Worm (Caenorhabditis elegans) whole organism, L2 larva: Measurements from ENCODE around the gene T05B4.13.

ENCODE experiments used
- C34F6.9 ChIP-seq: fragments of 150-350 bp; optimal IDR thresholded peaks from 2 replicates; lab custom pipeline; 2014; ENCODE audit warnings: missing biosample characterization, missing genetic modification characterization
- F13H6.1 ChIP-seq: sonication (generic microtip); optimal IDR thresholded peaks from 2 replicates; lab custom pipeline; 2016; ENCODE audit warnings: missing genetic modification characterization, missing compliant biosample characterization
- aly-2 ChIP-seq: fragments of 150-350 bp; optimal IDR thresholded peaks from 2 replicates; lab custom pipeline; 2014; ENCODE audit warnings: missing biosample characterization, missing genetic modification characterization
- ama-1 ChIP-seq: fragments of 150-350 bp; optimal IDR thresholded peaks from 2 replicates; lab custom pipeline; 2018; ENCODE audit warnings: inconsistent platforms
- blmp-1 ChIP-seq: sonication (generic microtip); optimal IDR thresholded peaks from 2 replicates; lab custom pipeline; 2017; ENCODE audit warnings: missing genetic modification characterization, mild to moderate bottlenecking, missing compliant biosample characterization, antibody characterized with exemption, moderate library complexity; ENCODE audit not compliant: insufficient read depth
- ceh-16 ChIP-seq: fragments of 150-350 bp; optimal IDR thresholded peaks from 2 replicates; lab custom pipeline; 2014; ENCODE audit warnings: missing biosample characterization, missing genetic modification characterization
- ceh-82 ChIP-seq: fragments of 150-350 bp; optimal IDR thresholded peaks from 2 replicates; lab custom pipeline; 2014; ENCODE audit warnings: missing biosample characterization, missing genetic modification characterization
- crh-2 ChIP-seq: sonication (generic microtip); optimal IDR thresholded peaks from 2 replicates; lab custom pipeline; 2017; ENCODE audit warnings: missing biosample characterization, missing genetic modification characterization
- dmd-4 ChIP-seq: sonication (generic microtip); optimal IDR thresholded peaks from 2 replicates; lab custom pipeline; 2017; ENCODE audit warnings: missing biosample characterization, missing genetic modification characterization
- egl-27 ChIP-seq: sonication (generic microtip); optimal IDR thresholded peaks from 3 replicates; lab custom pipeline; 2017; ENCODE audit warnings: missing biosample characterization, missing genetic modification reagents, missing genetic modification characterization
- elt-1 ChIP-seq: fragments of 150-350 bp; optimal IDR thresholded peaks from 2 replicates; lab custom pipeline; 2014; ENCODE audit warnings: missing biosample characterization, missing genetic modification characterization
- elt-3 ChIP-seq: sonication (generic microtip); optimal IDR thresholded peaks from 2 replicates; lab custom pipeline; 2017; ENCODE audit warnings: missing biosample characterization, missing genetic modification characterization
- lin-11 ChIP-seq: fragments of 150-350 bp; sonication (generic microtip); optimal IDR thresholded peaks from 2 replicates; lab custom pipeline; 2014; ENCODE audit warnings: missing biosample characterization, missing genetic modification characterization, inconsistent platforms, mixed read lengths
- lin-13 ChIP-seq: fragments of 150-350 bp; optimal IDR thresholded peaks from 2 replicates; lab custom pipeline; 2014; ENCODE audit warnings: missing biosample characterization, missing genetic modification reagents, missing genetic modification characterization
- lsy-2 ChIP-seq, 2 experiments: fragments of 150-350 bp in 1 of 2; sonication (generic microtip) in 1 of 2; optimal IDR thresholded peaks; 2 replicates each; lab custom pipeline; 2014 to 2017; ENCODE audit warnings: missing biosample characterization in 2 of 2, missing genetic modification characterization in 2 of 2
- mab-5 ChIP-seq: fragments of 150-350 bp; optimal IDR thresholded peaks from 2 replicates; lab custom pipeline; 2014; ENCODE audit warnings: missing biosample characterization, missing genetic modification characterization
- mbf-1 ChIP-seq: sonication (generic microtip); optimal IDR thresholded peaks from 2 replicates; lab custom pipeline; 2017; ENCODE audit warnings: missing biosample characterization, missing genetic modification characterization
- mdl-1 ChIP-seq, 2 experiments: fragments of 150-350 bp in 1 of 2; sonication (generic microtip) in 1 of 2; optimal IDR thresholded peaks; 2 replicates each; lab custom pipeline; 2017; ENCODE audit warnings: missing biosample characterization in 2 of 2, missing genetic modification characterization in 2 of 2
- nhr-10 ChIP-seq: sonication (generic microtip); optimal IDR thresholded peaks from 2 replicates; lab custom pipeline; 2017; ENCODE audit warnings: missing biosample characterization, missing genetic modification characterization
- nhr-11 ChIP-seq: fragments of 150-350 bp; optimal IDR thresholded peaks from 2 replicates; lab custom pipeline; 2014; ENCODE audit warnings: missing biosample characterization, missing genetic modification characterization
- nhr-12 ChIP-seq: fragments of 150-350 bp; optimal IDR thresholded peaks from 2 replicates; lab custom pipeline; 2014; ENCODE audit warnings: missing biosample characterization, missing genetic modification characterization
- nhr-129 ChIP-seq: fragments of 150-350 bp; optimal IDR thresholded peaks from 2 replicates; lab custom pipeline; 2014; ENCODE audit warnings: missing biosample characterization, missing genetic modification characterization
- nhr-21 ChIP-seq: fragments of 150-350 bp; optimal IDR thresholded peaks from 2 replicates; lab custom pipeline; 2014; ENCODE audit warnings: missing biosample characterization, missing genetic modification characterization
- nhr-23 ChIP-seq: fragments of 150-350 bp; optimal IDR thresholded peaks from 2 replicates; lab custom pipeline; 2014; ENCODE audit warnings: missing biosample characterization, missing genetic modification reagents, missing genetic modification characterization
- nhr-237 ChIP-seq: fragments of 150-350 bp; optimal IDR thresholded peaks from 2 replicates; lab custom pipeline; 2014; ENCODE audit warnings: missing biosample characterization, missing genetic modification characterization
- nhr-25 ChIP-seq: fragments of 150-350 bp; sonication (generic microtip); optimal IDR thresholded peaks from 3 replicates; lab custom pipeline; 2014; ENCODE audit warnings: missing biosample characterization, missing genetic modification characterization
- nhr-6 ChIP-seq: fragments of 150-350 bp; optimal IDR thresholded peaks from 2 replicates; lab custom pipeline; 2014; ENCODE audit warnings: missing biosample characterization, missing genetic modification characterization
- sem-4 ChIP-seq: fragments of 150-350 bp; optimal IDR thresholded peaks from 2 replicates; lab custom pipeline; 2014; ENCODE audit warnings: missing biosample characterization, missing genetic modification reagents, missing genetic modification characterization
- skn-1 ChIP-seq: sonication (generic microtip); optimal IDR thresholded peaks from 2 replicates; lab custom pipeline; 2017; ENCODE audit warnings: missing biosample characterization, missing genetic modification characterization
- sma-3 ChIP-seq: sonication (generic microtip); optimal IDR thresholded peaks from 2 replicates; lab custom pipeline; 2016; ENCODE audit warnings: missing genetic modification reagents, missing genetic modification characterization, missing compliant biosample characterization
- sma-9 ChIP-seq, 2 experiments: fragments of 150-350 bp in 1 of 2; sonication (generic microtip) in 1 of 2; optimal IDR thresholded peaks; 2 replicates each; lab custom pipeline; 2014 to 2016; ENCODE audit warnings: missing genetic modification characterization in 2 of 2, mild to moderate bottlenecking in 1 of 2, missing biosample characterization in 1 of 2, missing compliant biosample characterization in 1 of 2, missing genetic modification reagents in 1 of 2, moderate library complexity in 1 of 2
- snpc-4 ChIP-seq: fragments of 150-350 bp; optimal IDR thresholded peaks from 2 replicates; lab custom pipeline; 2014; ENCODE audit warnings: missing biosample characterization, missing genetic modification characterization
- unc-39 ChIP-seq: fragments of 150-350 bp; optimal IDR thresholded peaks from 2 replicates; lab custom pipeline; 2014; ENCODE audit warnings: missing biosample characterization, missing genetic modification characterization
- unc-62 ChIP-seq: fragments of 150-350 bp; optimal IDR thresholded peaks from 2 replicates; lab custom pipeline; 2014; ENCODE audit warnings: missing biosample characterization, missing genetic modification reagents, missing genetic modification characterization
- zag-1 ChIP-seq: fragments of 150-350 bp; optimal IDR thresholded peaks from 2 replicates; lab custom pipeline; 2014; ENCODE audit warnings: missing biosample characterization, missing genetic modification characterization
- ztf-1 ChIP-seq: fragments of 200-800 bp; sonication (Bioruptor generic); conservative IDR thresholded peaks from 2 replicates; pipeline ENCODE4 v1.3.6; 2022; ENCODE audit warnings: missing genetic modification characterization, missing compliant biosample characterization
- ztf-11 ChIP-seq: sonication (generic microtip); optimal IDR thresholded peaks from 2 replicates; lab custom pipeline; 2017; ENCODE audit warnings: missing biosample characterization, missing genetic modification characterization
- ztf-4 ChIP-seq: fragments of 150-350 bp; optimal IDR thresholded peaks from 2 replicates; lab custom pipeline; 2014; ENCODE audit warnings: missing biosample characterization, missing genetic modification characterization

T05B4.13 gene

ce11 chrV:4131471-4131939 is 4.2 kb upstream of the T05B4.13 start, which contains the start of gene nhr-57 (continued):
- TF ChIP-seq ceh-16 (tag; lab: Kevin White, UChicago) (no peak), unc-62 (GFP tag; lab: Kevin White, UChicago) (no peak), ceh-82 (tag; lab: Kevin White, UChicago) (no peak), F13H6.1 (peak; percentile 82), nhr-25 (tag; lab: Kevin White, UChicago) (peak; percentile 86), nhr-11 (tag; lab: Kevin White, UChicago) (no peak), blmp-1 (peak; percentile 72), lin-13 (GFP tag; lab: Kevin White, UChicago) (peak; percentile 31), elt-3 (no peak), ztf-4 (no peak), sma-3 (peak; percentile 89), C34F6.9 (tag; lab: Kevin White, UChicago) (peak; percentile 51), egl-27 (tag; lab: Kevin White, UChicago) (peak; percentile 60), mab-5 (tag; lab: Kevin White, UChicago) (no peak)

- TF ChIP-seq unc-39 (tag; lab: Kevin White, UChicago) (no peak), egl-27 (tag; lab: Kevin White, UChicago) (no peak), snpc-4 (tag; lab: Kevin White, UChicago) (no peak)
Observed at ce11 chrV:4129604-4130003, 2.3 kb upstream of the T05B4.13 start, which contains the start of gene phat-4. Gene phat-4 (plus strand): TSS chrV:4129904.

ce11 chrV:4125552-4126084 is 1.7 kb downstream of the T05B4.13 start, which contains the start of gene T05B4.12:
Gene T05B4.12 (minus strand): TSS chrV:4126034.
- TF ChIP-seq aly-2 (no peak), egl-27 (tag; lab: Kevin White, UChicago) (no peak), dmd-4 (tag; lab: Kevin White, UChicago) (no peak), unc-62 (GFP tag; lab: Kevin White, UChicago) (no peak), nhr-25 (tag; lab: Kevin White, UChicago) (no peak), ztf-1 (no peak), nhr-23 (no peak), sma-3 (no peak), F13H6.1 (no peak), nhr-11 (tag; lab: Kevin White, UChicago) (no peak), sem-4 (tag; lab: Kevin White, UChicago) (no peak), blmp-1 (no peak), zag-1 (tag; lab: Kevin White, UChicago) (no peak), ceh-82 (tag; lab: Kevin White, UChicago) (no peak), skn-1 (tag; lab: Kevin White, UChicago) (no peak), ztf-11 (tag; lab: Kevin White, UChicago) (no peak), nhr-21 (no peak)

ce11 chrV:4122415-4122814 is 4.9 kb downstream of the T05B4.13 start, which contains the start of gene phat-5:
Gene phat-5 (minus strand): TSS chrV:4122515.
- no peak for TF ChIP-seq nhr-12 (tag; lab: Kevin White, UChicago)

- TF ChIP-seq nhr-237 (tag; lab: Kevin White, UChicago) (no peak), mdl-1 (tag; optimal IDR thresholded peaks at IDR 0.05; lab: Kevin White, UChicago) (no peak)
Observed at ce11 chrV:4120629-4121028, 6.7 kb downstream of the T05B4.13 start, which contains the start of gene T05B4.10. Gene T05B4.10 (minus strand): TSS chrV:4120729.

- TF ChIP-seq blmp-1 (no peak), lsy-2 (tag; optimal IDR thresholded peaks at IDR 0.05; lab: Kevin White, UChicago) (no peak), ama-1 (no peak), sma-9 (GFP tag; optimal IDR thresholded peaks at IDR 0.05; lab: Kevin White, UChicago) (no peak), sma-9 (tag; optimal IDR thresholded peaks at IDR 0.05; lab: Kevin White, UChicago) (no peak), nhr-6 (tag; lab: Kevin White, UChicago) (no peak), crh-2 (no peak), nhr-10 (no peak), mdl-1 (tag; optimal IDR thresholded peaks at IDR 0.05; lab: Kevin White, UChicago) (no peak), aly-2 (no peak), ceh-16 (tag; lab: Kevin White, UChicago) (no peak), egl-27 (tag; lab: Kevin White, UChicago) (no peak), mbf-1 (tag; lab: Kevin White, UChicago) (no peak), skn-1 (tag; lab: Kevin White, UChicago) (no peak), lin-11 (tag; lab: Kevin White, UChicago) (no peak), F13H6.1 (no peak), lin-13 (GFP tag; lab: Kevin White, UChicago) (no peak), ztf-1 (no peak), elt-1 (tag; lab: Kevin White, UChicago) (no peak), nhr-129 (no peak)
Observed at ce11 chrV:4118332-4118731, 9.0 kb downstream of the T05B4.13 start, which contains the start of gene T05B4.9. Gene T05B4.9 (minus strand): TSS chrV:4118432.
